Worm (Caenorhabditis elegans): ENCODE measurements around the gene srx-20.

The srx-20 gene

DNA sequence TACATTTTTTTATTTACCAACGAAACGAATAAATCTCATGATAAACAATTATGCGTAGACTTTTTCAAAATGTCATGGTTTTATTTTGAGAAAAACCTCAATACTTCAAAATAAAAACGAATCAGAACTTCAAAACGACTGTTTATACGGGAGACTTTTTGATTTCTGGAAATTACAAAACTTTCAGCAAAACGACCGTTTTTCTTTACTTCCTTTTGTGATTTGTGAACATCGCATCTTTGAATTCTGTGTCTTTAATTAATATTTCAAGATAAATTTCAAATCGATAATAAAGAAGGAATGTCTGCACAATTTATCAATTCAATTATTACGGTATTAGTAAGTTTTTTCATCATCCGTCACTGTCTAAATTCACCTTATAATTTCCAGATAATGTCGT lies at the start of gene srx-20:
Gene srx-20 (plus strand): TSS at position 301 of the 400 bp plus-strand sequence.
- no peak for TF ChIP-seq F49E8.2 (tag; optimal IDR thresholded peaks at IDR 0.05; ENCODE audit: insufficient read depth)
- TF ChIP-seq ztf-25 (GFP tag; IDR thresholded peaks at IDR 0.05) = no peak
- no peak for TF ChIP-seq rcor-1 (GFP tag; IDR thresholded peaks at IDR 0.05)
- TF ChIP-seq ama-1 (optimal IDR thresholded peaks at IDR 0.05) = no peak
- TF ChIP-seq ama-1 (GFP tag; optimal IDR thresholded peaks at IDR 0.05) = no peak
- TF ChIP-seq dpl-1 (GFP tag; optimal IDR thresholded peaks at IDR 0.05) = no peak
- no peak for TF ChIP-seq F57A8.1 (GFP tag; optimal IDR thresholded peaks at IDR 0.05)
- TF ChIP-seq Y79H2A.3 (GFP tag; conservative IDR thresholded peaks at IDR 0.05) = no peak
- TF ChIP-seq zfh-2 (GFP tag; conservative IDR thresholded peaks at IDR 0.05) = no peak
- no peak for TF ChIP-seq ztf-6 (GFP tag; IDR thresholded peaks at IDR 0.05)
- TF ChIP-seq aptf-2 (GFP tag; conservative IDR thresholded peaks at IDR 0.05) = no peak
- TF ChIP-seq mcd-1 (GFP tag; IDR thresholded peaks at IDR 0.05) = no peak
- no peak for TF ChIP-seq lin-26 (GFP tag; IDR thresholded peaks at IDR 0.05)
- TF ChIP-seq dox-1 (GFP tag; IDR thresholded peaks at IDR 0.05) = no peak
- TF ChIP-seq atf-7 (tag; optimal IDR thresholded peaks at IDR 0.05) = no peak

DNA sequence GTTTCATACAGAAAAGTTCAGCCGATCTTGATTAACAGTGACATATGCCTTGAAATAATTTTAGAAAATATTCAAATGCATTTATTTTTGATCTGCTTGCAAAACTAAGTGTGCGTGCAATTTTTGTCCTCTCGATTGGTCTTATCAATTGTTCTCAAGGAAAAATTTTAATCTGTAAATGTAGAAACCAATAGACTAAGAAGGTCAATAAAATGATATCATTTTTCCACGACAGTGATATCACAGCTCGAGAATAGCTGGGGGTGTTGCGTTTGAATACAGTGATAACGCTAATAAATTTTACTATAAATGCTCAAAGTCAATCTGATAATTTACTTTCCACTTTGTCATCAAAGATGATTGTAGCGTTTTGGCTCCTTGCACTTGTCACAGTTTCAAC lies 49.5 kb upstream of the srx-20 start, which contains the start of gene C17H12.8:
Gene C17H12.8 (plus strand): TSS at position 335 of the 400 bp plus-strand sequence.
- TF ChIP-seq nhr-80 (tag; optimal IDR thresholded peaks at IDR 0.05) (peak; percentile 37), mxl-1 (tag; optimal IDR thresholded peaks at IDR 0.05) (no peak)

- TF ChIP-seq ccch-3 (GFP tag; optimal IDR thresholded peaks at IDR 0.05) (no peak), rec-8 (tag; optimal IDR thresholded peaks at IDR 0.05) (no peak), F57A8.1 (GFP tag; optimal IDR thresholded peaks at IDR 0.05) (no peak), ets-4 (GFP tag; optimal IDR thresholded peaks at IDR 0.05) (no peak), C06A6.2 (GFP tag; conservative IDR thresholded peaks at IDR 0.05) (no peak), ekl-4 (GFP tag; IDR thresholded peaks at IDR 0.05) (no peak), snpc-4 (GFP tag; optimal IDR thresholded peaks at IDR 0.05) (no peak), snpc-4 (tag; optimal IDR thresholded peaks at IDR 0.05) (no peak), rpc-1 (optimal IDR thresholded peaks at IDR 0.05) (no peak), rpc-1 (tag; optimal IDR thresholded peaks at IDR 0.05) (no peak), nhr-80 (tag; optimal IDR thresholded peaks at IDR 0.05) (no peak), ztf-18 (tag; optimal IDR thresholded peaks at IDR 0.05) (no peak), madf-8 (GFP tag; conservative IDR thresholded peaks at IDR 0.05) (no peak), hmg-20 (GFP tag; IDR thresholded peaks at IDR 0.05) (no peak), nfya-2 (GFP tag; IDR thresholded peaks at IDR 0.05) (no peak), mcd-1 (GFP tag; IDR thresholded peaks at IDR 0.05) (no peak), hlh-12 (tag; optimal IDR thresholded peaks at IDR 0.05) (no peak), athp-1 (tag; optimal IDR thresholded peaks at IDR 0.05) (no peak), unc-130 (GFP tag; optimal IDR thresholded peaks at IDR 0.05) (no peak), ztf-3 (GFP tag; optimal IDR thresholded peaks at IDR 0.05) (no peak), K11D2.4 (GFP tag; IDR thresholded peaks at IDR 0.05) (no peak)
Observed at ce11 chrIV:6821709-6822108, 46.2 kb upstream of the srx-20 start.

- no peak for TF ChIP-seq Y79H2A.3 (GFP tag; conservative IDR thresholded peaks at IDR 0.05)
- TF ChIP-seq zfh-2 (GFP tag; conservative IDR thresholded peaks at IDR 0.05) = no peak
- no peak for TF ChIP-seq nfya-1 (tag; optimal IDR thresholded peaks at IDR 0.05; ENCODE audit: borderline replicate concordance, insufficient read depth)
Observed at ce11 chrIV:6822406-6822805, 45.5 kb upstream of the srx-20 start, which contains the start of gene C17H12.6. TSS of gene C17H12.6 (minus strand) at chrIV:6822506.
